Fruit fly (Drosophila melanogaster) whole organism, adult: Measurements from ENCODE around the gene Plp.

Source experiments
- CG12768 ChIP-seq: fragments of 200-800 bp; sonication (Bioruptor generic); optimal IDR thresholded peaks from 2 replicates; lab custom pipeline; 2017; ENCODE audit warnings: missing biosample characterization, missing genetic modification characterization, mild to moderate bottlenecking, moderate library complexity, missing genetic modification reagents
- CG1620 ChIP-seq: fragments of 200-800 bp; sonication (Bioruptor generic); optimal IDR thresholded peaks from 2 replicates; lab custom pipeline; 2016; ENCODE audit warnings: missing biosample characterization, missing genetic modification characterization
- CG7045 ChIP-seq: fragments of 200-800 bp; sonication (Bioruptor generic); optimal IDR thresholded peaks from 2 replicates; lab custom pipeline; 2017; ENCODE audit warnings: missing biosample characterization, mild to moderate bottlenecking, missing genetic modification characterization
- CG7101 ChIP-seq: fragments of 200-800 bp; sonication (Bioruptor generic); optimal IDR thresholded peaks from 2 replicates; lab custom pipeline; 2018; ENCODE audit warnings: missing biosample characterization, mild to moderate bottlenecking, missing genetic modification characterization, moderate library complexity
- bab1 ChIP-seq: fragments of 200-800 bp; sonication (Bioruptor generic); optimal IDR thresholded peaks from 3 replicates; lab custom pipeline; 2019; ENCODE audit warnings: missing biosample characterization, mild to moderate bottlenecking, missing genetic modification characterization, moderate library complexity
- cic ChIP-seq: fragments of 200-800 bp; sonication (Bioruptor generic); optimal IDR thresholded peaks from 2 replicates; lab custom pipeline; 2017; ENCODE audit warnings: missing biosample characterization, mild to moderate bottlenecking, missing genetic modification characterization, moderate library complexity
- kay ChIP-seq: fragments of 200-800 bp; sonication (Bioruptor generic); peaks from one replicate; lab custom pipeline; 2016; ENCODE audit warnings: missing biosample characterization, missing genetic modification characterization, borderline replicate concordance
- ovo ChIP-seq: fragments of 200-800 bp; sonication (Bioruptor generic); optimal IDR thresholded peaks from 2 replicates; lab custom pipeline; 2016; ENCODE audit warnings: missing biosample characterization, missing genetic modification characterization
- pad ChIP-seq: fragments of 200-800 bp; sonication (Bioruptor generic); optimal IDR thresholded peaks from 3 replicates; lab custom pipeline; 2017; ENCODE audit warnings: missing biosample characterization, missing genetic modification characterization, mild to moderate bottlenecking, moderate library complexity, missing genetic modification reagents

DNA sequence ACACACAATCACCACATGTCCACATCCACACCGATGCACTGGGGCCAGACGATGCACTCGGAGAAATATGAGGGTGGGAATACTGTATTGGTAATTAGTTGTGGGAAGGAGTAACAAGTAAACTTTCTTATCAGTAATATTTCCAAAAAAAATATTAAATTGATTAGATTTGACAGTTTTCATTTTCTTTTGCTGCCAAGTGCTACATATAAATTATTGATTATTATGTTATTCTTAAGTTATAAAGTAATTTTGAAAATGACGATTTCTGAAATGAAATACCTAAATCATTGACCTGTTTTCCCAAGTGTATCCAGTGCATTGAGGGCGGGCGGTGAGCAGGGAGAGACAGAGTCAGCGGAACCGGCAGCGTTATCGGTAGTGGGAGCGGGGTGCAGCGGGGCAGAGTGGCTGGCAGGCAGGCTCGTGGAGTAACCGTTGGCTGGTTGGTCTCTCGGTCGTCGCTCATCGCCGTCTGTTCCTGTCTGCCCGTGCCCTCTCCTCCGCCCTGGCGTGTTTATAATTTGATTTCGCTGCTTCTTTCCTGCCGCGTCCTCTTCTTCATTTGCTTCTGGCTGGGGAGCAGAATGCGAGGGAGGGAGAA lies 13.4 kb upstream of the Plp start:
- TF ChIP-seq CG1620 (GFP tag; lab: Kevin White, UChicago) (no peak), CG12768 (GFP tag; lab: Kevin White, UChicago) (no peak), CG7101 (tag; lab: Kevin White, UChicago) (peak; percentile 64), CG7045 (GFP tag; lab: Kevin White, UChicago) (peak; percentile 24), pad (peak; percentile 66), bab1 (GFP tag; lab: Kevin White, UChicago) (peak; percentile 52), kay (GFP tag; lab: Kevin White, UChicago) (peak; percentile 31), cic (GFP tag; lab: Kevin White, UChicago) (no peak), ovo (GFP tag; lab: Kevin White, UChicago) (no peak)
